Worm (Caenorhabditis elegans): ENCODE results near the gene C37C3.10.

Gene C37C3.10

ce11 chrV:7870707-7871106 is 7.8 kb upstream of the C37C3.10 start, which contains the start of gene nipi-4:
Gene nipi-4 (minus strand): TSS chrV:7870807.
- TF ChIP-seq nhr-23 (tag; optimal IDR thresholded peaks at IDR 0.05) (peak; percentile 4), unc-62 (GFP tag; optimal IDR thresholded peaks at IDR 0.05) (no peak)

DNA sequence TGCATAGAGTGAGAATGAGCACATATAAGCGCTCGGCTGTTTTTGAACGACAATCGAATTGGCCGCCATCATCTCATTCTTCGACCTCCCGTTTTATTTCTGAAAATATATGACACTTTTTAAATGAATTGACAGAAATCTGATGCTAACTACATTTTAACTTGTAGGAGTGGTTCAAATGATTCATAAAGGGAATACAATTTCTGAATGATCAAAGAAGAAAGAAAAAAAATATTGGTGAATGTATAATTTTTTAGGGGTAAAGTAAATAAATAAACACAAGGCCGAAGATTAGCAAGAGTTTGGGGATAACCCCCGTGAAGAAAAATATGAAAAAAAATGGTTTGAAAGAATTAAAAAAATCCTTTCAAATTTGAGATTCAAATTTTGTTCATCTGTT is 1.8 kb upstream of the C37C3.10 start, which contains the start of gene C37C3.11:
Gene C37C3.11 (minus strand): TSS at position 101 of the 400 bp plus-strand sequence.
- no peak for TF ChIP-seq nhr-12 (tag; optimal IDR thresholded peaks at IDR 0.05)
- TF ChIP-seq ztf-11 (tag; optimal IDR thresholded peaks at IDR 0.05), result no peak
- TF ChIP-seq zag-1 (tag; optimal IDR thresholded peaks at IDR 0.05), result no peak
- no peak for TF ChIP-seq ama-1 (optimal IDR thresholded peaks at IDR 0.05)
- no peak for TF ChIP-seq nhr-67 (tag; optimal IDR thresholded peaks at IDR 0.05)
- TF ChIP-seq elt-3 (tag; optimal IDR thresholded peaks at IDR 0.05), result no peak
- no peak for TF ChIP-seq lsy-12 (tag; optimal IDR thresholded peaks at IDR 0.05)
- TF ChIP-seq sea-2 (GFP tag; optimal IDR thresholded peaks at IDR 0.05), result no peak
- no peak for TF ChIP-seq pha-4 (tag; optimal IDR thresholded peaks at IDR 0.05)
- TF ChIP-seq egl-5 (tag; optimal IDR thresholded peaks at IDR 0.05), result no peak
- no peak for TF ChIP-seq ceh-28 (tag; optimal IDR thresholded peaks at IDR 0.05)
- TF ChIP-seq mml-1 (tag; optimal IDR thresholded peaks at IDR 0.05), result no peak
- no peak for TF ChIP-seq hmg-11 (tag; optimal IDR thresholded peaks at IDR 0.05)
- no peak for TF ChIP-seq nhr-77 (tag; optimal IDR thresholded peaks at IDR 0.05)
- TF ChIP-seq ztf-4 (tag; optimal IDR thresholded peaks at IDR 0.05), result no peak

ce11 chrV:7861792-7862191 is 1.1 kb downstream of the C37C3.10 start, which contains the start of gene C37C3.17:
Gene C37C3.17 (minus strand): TSS chrV:7861892.
- TF ChIP-seq lin-39 (tag; optimal IDR thresholded peaks at IDR 0.05) (no peak), nhr-77 (tag; optimal IDR thresholded peaks at IDR 0.05) (no peak), egl-5 (tag; optimal IDR thresholded peaks at IDR 0.05) (no peak), nhr-76 (tag; optimal IDR thresholded peaks at IDR 0.05) (no peak), ceh-82 (tag; optimal IDR thresholded peaks at IDR 0.05) (no peak), ama-1 (optimal IDR thresholded peaks at IDR 0.05) (no peak), elt-1 (tag; optimal IDR thresholded peaks at IDR 0.05) (no peak), nhr-43 (tag; optimal IDR thresholded peaks at IDR 0.05; ENCODE audit: poor library complexity, severe bottlenecking) (no peak), nhr-28 (tag; optimal IDR thresholded peaks at IDR 0.05) (no peak), unc-39 (tag; optimal IDR thresholded peaks at IDR 0.05) (no peak), zag-1 (tag; optimal IDR thresholded peaks at IDR 0.05) (no peak), nhr-237 (tag; optimal IDR thresholded peaks at IDR 0.05) (no peak), snpc-4 (tag; optimal IDR thresholded peaks at IDR 0.05) (no peak)

- TF ChIP-seq ama-1 (optimal IDR thresholded peaks at IDR 0.05), result peak; percentile 74
- peak; percentile 56 for TF ChIP-seq nhr-43 (tag; optimal IDR thresholded peaks at IDR 0.05; ENCODE audit: poor library complexity, severe bottlenecking)
- no peak for TF ChIP-seq zag-1 (tag; optimal IDR thresholded peaks at IDR 0.05)
- TF ChIP-seq tbx-2 (tag; optimal IDR thresholded peaks at IDR 0.05), result peak; percentile 13
- no peak for TF ChIP-seq mdl-1 (tag; optimal IDR thresholded peaks at IDR 0.05)
- TF ChIP-seq aly-2 (tag; optimal IDR thresholded peaks at IDR 0.05), result peak; percentile 67
- TF ChIP-seq ceh-28 (tag; optimal IDR thresholded peaks at IDR 0.05), result peak; percentile 48
- peak; percentile 29 for TF ChIP-seq lsy-12 (tag; optimal IDR thresholded peaks at IDR 0.05)
- TF ChIP-seq nhr-77 (tag; optimal IDR thresholded peaks at IDR 0.05), result peak; percentile 15
- peak; percentile 16 for TF ChIP-seq nhr-25 (tag; optimal IDR thresholded peaks at IDR 0.05)
- TF ChIP-seq elt-1 (tag; optimal IDR thresholded peaks at IDR 0.05), result no peak
- TF ChIP-seq mml-1 (tag; optimal IDR thresholded peaks at IDR 0.05), result no peak
- TF ChIP-seq elt-2 (tag; optimal IDR thresholded peaks at IDR 0.05), result peak; percentile 33
- peak; percentile 35 for TF ChIP-seq nhr-23 (tag; optimal IDR thresholded peaks at IDR 0.05)
These were observed 4.9 kb downstream of the C37C3.10 start, which contains the start of gene C37C3.1 for ce11 chrV:7857931-7858330. Gene C37C3.1 (plus strand): TSS chrV:7857963.

DNA sequence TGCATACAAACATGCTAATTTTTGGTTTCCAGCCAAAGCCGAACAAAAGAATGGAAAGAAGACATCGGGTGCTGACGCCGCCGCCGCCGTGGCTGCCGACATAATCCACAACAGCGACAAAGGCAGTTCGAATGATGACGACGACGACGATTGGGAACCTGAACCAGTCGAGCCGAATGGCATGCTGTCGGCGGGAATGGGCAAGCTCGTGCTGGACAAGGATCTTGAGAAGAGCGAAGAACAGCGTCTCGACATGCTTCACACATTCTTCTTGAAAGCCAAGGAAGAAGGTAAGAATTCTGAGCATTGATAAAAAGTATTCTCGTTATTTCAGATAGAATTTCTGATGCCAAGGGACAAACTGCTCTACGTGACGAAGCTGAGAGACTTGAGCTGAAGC is 6.2 kb downstream of the C37C3.10 start:
- TF ChIP-seq lsy-12 (tag; optimal IDR thresholded peaks at IDR 0.05), result no peak
- no peak for TF ChIP-seq fkh-2 (tag; optimal IDR thresholded peaks at IDR 0.05)
- no peak for TF ChIP-seq snpc-4 (tag; optimal IDR thresholded peaks at IDR 0.05)

- TF ChIP-seq elt-2 (tag; optimal IDR thresholded peaks at IDR 0.05) (peak; percentile 6), mdl-1 (tag; optimal IDR thresholded peaks at IDR 0.05) (no peak), nhr-77 (tag; optimal IDR thresholded peaks at IDR 0.05) (no peak), egl-5 (tag; optimal IDR thresholded peaks at IDR 0.05) (no peak), ama-1 (optimal IDR thresholded peaks at IDR 0.05) (peak; percentile 15), elt-3 (tag; optimal IDR thresholded peaks at IDR 0.05) (no peak), egl-27 (tag; optimal IDR thresholded peaks at IDR 0.05) (no peak), fkh-2 (tag; optimal IDR thresholded peaks at IDR 0.05) (no peak), mml-1 (tag; optimal IDR thresholded peaks at IDR 0.05) (no peak), pha-4 (tag; optimal IDR thresholded peaks at IDR 0.05) (peak; percentile 39)
These were observed 7.4 kb downstream of the C37C3.10 start, which contains the start of gene C37C3.2 for ce11 chrV:7855382-7855994. Gene C37C3.2 (plus strand): TSS chrV:7855944.

Data from whole organism, L3 larva.